Fruit fly (Drosophila melanogaster) whole organism, embryonic: ENCODE measurements around the gene CG15296.

ENCODE experiments used
- ATbp ChIP-seq: fragments of 200-800 bp; sonication (Bioruptor generic); optimal IDR thresholded peaks from 2 replicates; lab custom pipeline; 2017; ENCODE audit warnings: missing biosample characterization, mild to moderate bottlenecking, missing genetic modification characterization, missing genetic modification reagents
- Abd-B ChIP-seq: fragments of 200-800 bp; sonication (Bioruptor generic); optimal IDR thresholded peaks from 2 replicates; lab custom pipeline; 2018; ENCODE audit warnings: missing biosample characterization, mild to moderate bottlenecking, missing genetic modification characterization, moderate library complexity
- Aef1 ChIP-seq: fragments of 200-800 bp; sonication (Bioruptor generic); IDR thresholded peaks from 3 replicates; pipeline ENCODE4 v1.3.6; 2022; ENCODE audit warnings: missing biosample characterization, missing genetic modification characterization
- Atf-2 ChIP-seq: fragments of 200-800 bp; sonication (Bioruptor generic); optimal IDR thresholded peaks from 2 replicates; lab custom pipeline; 2016; ENCODE audit warnings: missing biosample characterization, missing genetic modification characterization
- CG12071 ChIP-seq: fragments of 200-800 bp; sonication (Bioruptor generic); optimal IDR thresholded peaks from 3 replicates; lab custom pipeline; 2018; ENCODE audit warnings: missing biosample characterization, mild to moderate bottlenecking, missing genetic modification characterization
- CG12299 ChIP-seq: fragments of 200-800 bp; sonication (Bioruptor generic); optimal IDR thresholded peaks from 2 replicates; lab custom pipeline; 2018; ENCODE audit warnings: missing biosample characterization, mild to moderate bottlenecking, missing genetic modification characterization
- CG12659 ChIP-seq: fragments of 200-800 bp; sonication (Bioruptor generic); optimal IDR thresholded peaks from 3 replicates; lab custom pipeline; 2017; ENCODE audit warnings: mild to moderate bottlenecking, missing biosample characterization, missing genetic modification reagents, missing genetic modification characterization
- CG13123 ChIP-seq: fragments of 200-800 bp; sonication (Bioruptor generic); optimal IDR thresholded peaks from 2 replicates; lab custom pipeline; 2016; ENCODE audit warnings: missing biosample characterization, missing genetic modification characterization
- CG13424 ChIP-seq: fragments of 200-800 bp; sonication (Bioruptor generic); optimal IDR thresholded peaks from 2 replicates; lab custom pipeline; 2019; ENCODE audit warnings: missing biosample characterization, mild to moderate bottlenecking, missing genetic modification characterization, moderate library complexity
- CG14667 ChIP-seq: fragments of 200-800 bp; sonication (Bioruptor generic); IDR thresholded peaks from 2 replicates; pipeline ENCODE4 v1.3.6; 2022; ENCODE audit warnings: missing biosample characterization, missing genetic modification characterization
- CG14710 ChIP-seq: fragments of 200-800 bp; sonication (Bioruptor generic); optimal IDR thresholded peaks from 3 replicates; lab custom pipeline; 2019; ENCODE audit warnings: missing biosample characterization, mild to moderate bottlenecking, missing genetic modification characterization, moderate library complexity
- CG14860 ChIP-seq: fragments of 200-800 bp; sonication (Bioruptor generic); IDR thresholded peaks from 3 replicates; pipeline ENCODE4 v1.3.6; 2022; ENCODE audit warnings: missing biosample characterization, missing genetic modification characterization; ENCODE audit not compliant: partially characterized antibody
- CG17359 ChIP-seq: fragments of 200-800 bp; sonication (Bioruptor generic); optimal IDR thresholded peaks from 3 replicates; lab custom pipeline; 2018; ENCODE audit warnings: missing biosample characterization, mild to moderate bottlenecking, missing genetic modification characterization, moderate library complexity
- CG17385 ChIP-seq: fragments of 200-800 bp; sonication (Bioruptor generic); optimal IDR thresholded peaks from 3 replicates; lab custom pipeline; 2018; ENCODE audit warnings: missing biosample characterization, mild to moderate bottlenecking, missing genetic modification characterization
- CG17912 ChIP-seq: fragments of 200-800 bp; sonication (Bioruptor generic); optimal IDR thresholded peaks from 2 replicates; lab custom pipeline; 2018; ENCODE audit warnings: missing biosample characterization, mild to moderate bottlenecking, missing genetic modification characterization
- CG32772 ChIP-seq: fragments of 200-800 bp; sonication (Bioruptor generic); IDR thresholded peaks from 2 replicates; pipeline ENCODE4 v1.3.6; 2022; ENCODE audit warnings: missing biosample characterization, missing genetic modification characterization
- CG34224 ChIP-seq: fragments of 200-800 bp; sonication (Bioruptor generic); IDR thresholded peaks from 3 replicates; pipeline ENCODE4 v1.3.6; 2022; ENCODE audit warnings: missing biosample characterization, missing genetic modification characterization; ENCODE audit not compliant: partially characterized antibody
- CG4328 ChIP-seq: fragments of 200-800 bp; sonication (Bioruptor generic); optimal IDR thresholded peaks from 3 replicates; lab custom pipeline; 2017; ENCODE audit warnings: missing biosample characterization, missing genetic modification reagents, missing genetic modification characterization
- CG43689 ChIP-seq: fragments of 200-800 bp; sonication (Bioruptor generic); IDR thresholded peaks from 2 replicates; pipeline ENCODE4 v1.3.6; 2022; ENCODE audit warnings: missing biosample characterization, missing genetic modification characterization
- CG6654 ChIP-seq: fragments of 200-800 bp; sonication (Bioruptor generic); optimal IDR thresholded peaks from 2 replicates; lab custom pipeline; 2017; ENCODE audit warnings: missing biosample characterization, mild to moderate bottlenecking, missing genetic modification characterization
- CG7271 ChIP-seq: fragments of 200-800 bp; sonication (Bioruptor generic); optimal IDR thresholded peaks from 2 replicates; lab custom pipeline; 2018; ENCODE audit warnings: missing biosample characterization, mild to moderate bottlenecking, missing genetic modification characterization, moderate library complexity
- CG7556 ChIP-seq: fragments of 200-800 bp; sonication (Bioruptor generic); optimal IDR thresholded peaks from 2 replicates; lab custom pipeline; 2017; ENCODE audit warnings: missing biosample characterization, mild to moderate bottlenecking, missing genetic modification characterization
- CG9437 ChIP-seq: fragments of 200-800 bp; sonication (Bioruptor generic); optimal IDR thresholded peaks from 2 replicates; lab custom pipeline; 2018; ENCODE audit warnings: missing biosample characterization, mild to moderate bottlenecking, missing genetic modification characterization
- CG9876 ChIP-seq: fragments of 200-800 bp; sonication (Bioruptor generic); optimal IDR thresholded peaks from 2 replicates; lab custom pipeline; 2016; ENCODE audit warnings: missing biosample characterization, missing genetic modification characterization
- Chrac-16 ChIP-seq: fragments of 200-800 bp; sonication (Bioruptor generic); optimal IDR thresholded peaks from 3 replicates; lab custom pipeline; 2016; ENCODE audit warnings: missing biosample characterization, missing genetic modification characterization
- D19B ChIP-seq: fragments of 200-800 bp; sonication (Bioruptor generic); optimal IDR thresholded peaks from 2 replicates; lab custom pipeline; 2017; ENCODE audit warnings: missing biosample characterization, mild to moderate bottlenecking, missing genetic modification characterization
- Eip74EF ChIP-seq, 2 experiments: fragments of 200-800 bp in 1 of 2; fragments of >200 bp in 1 of 2; sonication (Bioruptor generic) in 1 of 2; optimal IDR thresholded peaks; 2 replicates each; lab custom pipeline; 2017 to 2019; ENCODE audit warnings: missing biosample characterization in 2 of 2, missing genetic modification characterization in 2 of 2, mild to moderate bottlenecking in 1 of 2, moderate library complexity in 1 of 2
- Ets65A ChIP-seq: fragments of 200-800 bp; sonication (Bioruptor generic); peaks from one replicate; lab custom pipeline; 2016; ENCODE audit warnings: missing biosample characterization, missing genetic modification characterization
- Hmx ChIP-seq: fragments of 200-800 bp; sonication (Bioruptor generic); optimal IDR thresholded peaks from 2 replicates; lab custom pipeline; 2016; ENCODE audit warnings: missing biosample characterization, missing genetic modification characterization
- Lhr ChIP-seq: fragments of 200-800 bp; sonication (Bioruptor generic); optimal IDR thresholded peaks from 3 replicates; lab custom pipeline; 2017; ENCODE audit warnings: mild to moderate bottlenecking, missing biosample characterization, missing genetic modification reagents, missing genetic modification characterization
- Med ChIP-seq: fragments of 200-800 bp; sonication (Bioruptor generic); peaks from one replicate; lab custom pipeline; 2016; ENCODE audit warnings: missing biosample characterization, missing genetic modification characterization, mild to moderate bottlenecking, inconsistent platforms, moderate library complexity
- Myb ChIP-seq: fragments of 200-800 bp; sonication (Bioruptor generic); optimal IDR thresholded peaks from 2 replicates; lab custom pipeline; 2016; ENCODE audit warnings: missing biosample characterization, missing genetic modification characterization
- NFAT ChIP-seq: fragments of 200-800 bp; sonication (Bioruptor generic); IDR thresholded peaks from 2 replicates; pipeline ENCODE4 v1.3.6; 2022; ENCODE audit warnings: missing biosample characterization, missing genetic modification characterization
- Oli ChIP-seq: fragments of 200-800 bp; sonication (Bioruptor generic); optimal IDR thresholded peaks from 2 replicates; lab custom pipeline; 2018; ENCODE audit warnings: missing biosample characterization, mild to moderate bottlenecking, missing genetic modification characterization, moderate library complexity
- Ptx1 ChIP-seq: fragments of 200-800 bp; sonication (Bioruptor generic); IDR thresholded peaks from 2 replicates; pipeline ENCODE4 v1.3.6; 2022; ENCODE audit warnings: missing biosample characterization, missing genetic modification characterization
- Side ChIP-seq: fragments of 200-800 bp; sonication (Bioruptor generic); optimal IDR thresholded peaks from 2 replicates; lab custom pipeline; 2016; ENCODE audit warnings: missing biosample characterization, missing genetic modification characterization
- Sry-β ChIP-seq: fragments of 200-800 bp; sonication (Bioruptor generic); optimal IDR thresholded peaks from 2 replicates; lab custom pipeline; 2018; ENCODE audit warnings: missing biosample characterization, mild to moderate bottlenecking, missing genetic modification characterization, moderate library complexity
- Xrp1 ChIP-seq: fragments of 200-800 bp; sonication (Bioruptor generic); IDR thresholded peaks from 2 replicates; pipeline ENCODE4 v1.3.6; 2022; ENCODE audit warnings: missing biosample characterization, missing genetic modification characterization
- al ChIP-seq: fragments of 200-800 bp; sonication (Bioruptor generic); IDR thresholded peaks from 2 replicates; pipeline ENCODE4 v1.3.6; 2022; ENCODE audit warnings: missing biosample characterization, missing genetic modification characterization
- bsh ChIP-seq, 2 experiments: fragments of 200-800 bp; sonication (Bioruptor generic); optimal IDR thresholded peaks; 2 replicates each; lab custom pipeline; 2017 to 2018; ENCODE audit warnings: mild to moderate bottlenecking in 2 of 2, missing biosample characterization in 2 of 2, missing genetic modification characterization in 2 of 2, moderate library complexity in 1 of 2
- dmrt99B ChIP-seq: fragments of 200-800 bp; sonication (Bioruptor generic); optimal IDR thresholded peaks from 2 replicates; lab custom pipeline; 2018; ENCODE audit warnings: missing biosample characterization, mild to moderate bottlenecking, missing genetic modification characterization, moderate library complexity
- dysf ChIP-seq: fragments of 200-800 bp; sonication (Bioruptor generic); IDR thresholded peaks from 3 replicates; pipeline ENCODE4 v1.3.6; 2022; ENCODE audit warnings: missing biosample characterization, missing genetic modification characterization
- fd102C ChIP-seq: fragments of 200-800 bp; sonication (Bioruptor generic); optimal IDR thresholded peaks from 2 replicates; lab custom pipeline; 2018; ENCODE audit warnings: missing biosample characterization, mild to moderate bottlenecking, missing genetic modification characterization, moderate library complexity
- fd64A ChIP-seq: fragments of 200-800 bp; sonication (Bioruptor generic); optimal IDR thresholded peaks from 3 replicates; lab custom pipeline; 2018; ENCODE audit warnings: missing biosample characterization, mild to moderate bottlenecking, missing genetic modification characterization
- lov ChIP-seq, 2 experiments: fragments of 200-800 bp in 1 of 2; fragments of >200 bp in 1 of 2; sonication (Bioruptor generic) in 1 of 2; IDR thresholded peaks in 1 of 2; optimal IDR thresholded peaks in 1 of 2; 2 replicates in 1 of 2; 3 replicates in 1 of 2; pipeline versions ENCODE4 v1.3.6 to Lab custom; 2017 to 2022; ENCODE audit warnings: missing biosample characterization in 1 of 2, missing genetic modification characterization in 1 of 2
- pan ChIP-seq, 4 experiments: fragments of >200 bp in 3 of 4; fragments of 200-800 bp in 1 of 4; sonication (Bioruptor generic) in 1 of 4; optimal IDR thresholded peaks in 3 of 4; IDR thresholded peaks in 1 of 4; 2 replicates each; pipeline versions ENCODE4 v1.3.6 to Lab custom; 2017 to 2022; ENCODE audit warnings: missing biosample characterization in 2 of 4, missing genetic modification characterization in 2 of 4, mixed read lengths in 1 of 4
- phol ChIP-seq: fragments of 200-800 bp; sonication (Bioruptor generic); optimal IDR thresholded peaks from 3 replicates; lab custom pipeline; 2018; ENCODE audit warnings: missing biosample characterization, mild to moderate bottlenecking, missing genetic modification characterization, moderate library complexity
- scrt ChIP-seq: fragments of 200-800 bp; sonication (Bioruptor generic); optimal IDR thresholded peaks from 2 replicates; lab custom pipeline; 2018; ENCODE audit warnings: missing biosample characterization, mild to moderate bottlenecking, missing genetic modification characterization, moderate library complexity
- seq ChIP-seq: fragments of 200-800 bp; sonication (Bioruptor generic); IDR thresholded peaks from 2 replicates; pipeline ENCODE4 v1.3.6; 2022; ENCODE audit warnings: missing biosample characterization, missing genetic modification characterization
- slp2 ChIP-seq: fragments of 200-800 bp; sonication (Bioruptor generic); optimal IDR thresholded peaks from 2 replicates; lab custom pipeline; 2016; ENCODE audit warnings: missing biosample characterization, missing genetic modification characterization
- tap ChIP-seq: fragments of 200-800 bp; optimal IDR thresholded peaks from 3 replicates; lab custom pipeline; 2019; ENCODE audit warnings: missing biosample characterization, mild to moderate bottlenecking, missing genetic modification characterization, moderate library complexity

Gene CG15296

dm6 chrX:10582064-10582463 lies 15.7 kb upstream of the CG15296 start (continued):
- TF ChIP-seq CG17359 (tag; lab: Kevin White, UChicago) (peak; percentile 23), lov (optimal IDR thresholded peaks at IDR 0.05; lab: Kevin White, UChicago) (no peak), lov (GFP tag; IDR thresholded peaks at IDR 0.05; lab: Robert Waterston, UW) (no peak), dmrt99B (tag; lab: Kevin White, UChicago) (peak; percentile 14), Lhr (GFP tag; lab: Kevin White, UChicago) (peak; percentile 12), CG12659 (GFP tag; lab: Kevin White, UChicago) (peak; percentile 19), slp2 (no peak), CG9876 (GFP tag; lab: Kevin White, UChicago) (no peak), pan (optimal IDR thresholded peaks at IDR 0.05; lab: Kevin White, UChicago) (no peak), pan (GFP tag; optimal IDR thresholded peaks at IDR 0.05 in 1 of 2, IDR thresholded peaks at IDR 0.05 in 1 of 2) (no peak), CG12299 (tag; lab: Kevin White, UChicago) (peak; percentile 0), seq (GFP tag; lab: Robert Waterston, UW) (no peak), al (GFP tag; lab: Robert Waterston, UW) (no peak), tap (tag; lab: Kevin White, UChicago) (peak; percentile 25), CG4328 (peak; percentile 31), CG7271 (tag; lab: Kevin White, UChicago) (peak; percentile 27), ATbp (peak; percentile 81), Sry-β (no peak), Aef1 (GFP tag; lab: Robert Waterston, UW) (no peak), fd102C (peak; percentile 84), NFAT (GFP tag; lab: Robert Waterston, UW) (no peak), phol (tag; lab: Kevin White, UChicago) (no peak), Side (GFP tag; lab: Kevin White, UChicago) (peak; percentile 3), Myb (GFP tag; lab: Kevin White, UChicago) (no peak), CG14860 (GFP tag; lab: Robert Waterston, UW) (no peak), CG9437 (GFP tag; lab: Kevin White, UChicago) (no peak), CG6654 (GFP tag; lab: Kevin White, UChicago) (no peak), CG7556 (GFP tag; lab: Kevin White, UChicago) (peak; percentile 13), Oli (tag; lab: Kevin White, UChicago) (no peak), CG17912 (GFP tag; lab: Kevin White, UChicago) (peak; percentile 29), CG12071 (peak; percentile 53), CG17385 (GFP tag; lab: Kevin White, UChicago) (peak; percentile 3), CG14667 (no peak), CG13424 (peak; percentile 23), CG34224 (no peak)

dm6 chrX:10581476-10581875 lies 15.1 kb upstream of the CG15296 start:
- TF ChIP-seq Hmx (no peak), CG32772 (GFP tag; lab: Robert Waterston, UW) (peak; percentile 66), Atf-2 (GFP tag; lab: Kevin White, UChicago) (no peak), D19B (GFP tag; lab: Kevin White, UChicago) (peak; percentile 51), CG14710 (tag; lab: Kevin White, UChicago) (no peak), Ets65A (no peak), dysf (GFP tag; lab: Robert Waterston, UW) (0 out of 3 replicates have a peak, but pooled peaks have one; percentile 29), Xrp1 (GFP tag; lab: Robert Waterston, UW) (peak; percentile 12; the same call in 1 of the 2 replicates), Ptx1 (GFP tag; lab: Robert Waterston, UW) (0 out of 2 replicates have a peak, but pooled peaks have one; percentile 24), Chrac-16 (GFP tag; lab: Kevin White, UChicago) (no peak), fd64A (GFP tag; lab: Kevin White, UChicago) (no peak), Abd-B (GFP tag; lab: Kevin White, UChicago) (no peak), CG13123 (no peak), scrt (GFP tag; lab: Kevin White, UChicago) (no peak), bsh (GFP tag; optimal IDR thresholded peaks at IDR 0.05; lab: Kevin White, UChicago) (peak in 1 of 2 experiments; percentile 32), CG43689 (GFP tag; lab: Robert Waterston, UW) (no peak), Med (peak; percentile 1), Eip74EF (GFP tag; optimal IDR thresholded peaks at IDR 0.05; lab: Kevin White, UChicago) (no peak)
